Worm (Caenorhabditis elegans) whole organism, L4 larva: ENCODE measurements around the gene R08C7.1.

ENCODE experiments used
- D1046.2 ChIP-seq: fragments of 200-800 bp; sonication (Bioruptor generic); IDR thresholded peaks from 2 replicates; pipeline ENCODE4 v1.3.6; 2022; ENCODE audit warnings: missing genetic modification characterization, missing compliant biosample characterization
- F10B5.3 ChIP-seq: sonication (generic microtip); optimal IDR thresholded peaks from 2 replicates; lab custom pipeline; 2016; ENCODE audit warnings: mild to moderate bottlenecking, missing genetic modification characterization, missing compliant biosample characterization
- R02D3.7 ChIP-seq: fragments of 150-350 bp; sonication (generic microtip); optimal IDR thresholded peaks from 3 replicates; lab custom pipeline; 2014; ENCODE audit warnings: missing biosample characterization, missing genetic modification characterization
- T20F7.1 ChIP-seq: fragments of 200-800 bp; sonication (Bioruptor generic); optimal IDR thresholded peaks from 2 replicates; lab custom pipeline; 2018; ENCODE audit warnings: mild to moderate bottlenecking, missing genetic modification characterization, missing compliant biosample characterization
- T26A8.4 ChIP-seq: fragments of 200-800 bp; sonication (Bioruptor generic); IDR thresholded peaks from 2 replicates; pipeline ENCODE4 v1.3.6; 2022; ENCODE audit warnings: missing genetic modification characterization, missing compliant biosample characterization
- Y105C5A.15 ChIP-seq: fragments of 200-800 bp; sonication (Bioruptor generic); IDR thresholded peaks from 2 replicates; pipeline ENCODE4 v1.3.6; 2022; ENCODE audit warnings: missing genetic modification characterization, missing compliant biosample characterization
- Y48G9A.11 ChIP-seq: fragments of 200-800 bp; sonication (Bioruptor generic); IDR thresholded peaks from 2 replicates; pipeline ENCODE4 v1.3.6; 2022; ENCODE audit warnings: missing genetic modification reagents, missing genetic modification characterization, missing compliant biosample characterization
- Y75B8A.6 ChIP-seq: fragments of 200-800 bp; sonication (Bioruptor generic); IDR thresholded peaks from 2 replicates; pipeline ENCODE4 v1.3.6; 2022; ENCODE audit warnings: missing genetic modification reagents, missing genetic modification characterization, missing compliant biosample characterization
- ZK546.5 ChIP-seq, 2 experiments: sonication (generic microtip); optimal IDR thresholded peaks; 2 replicates each; lab custom pipeline; 2017; ENCODE audit warnings: missing biosample characterization in 2 of 2, missing genetic modification characterization in 2 of 2
- aha-1 ChIP-seq: fragments of 150-350 bp; peaks from one replicate; lab custom pipeline; 2014; ENCODE audit warnings: missing biosample characterization, missing genetic modification characterization
- aly-2 ChIP-seq: sonication (generic microtip); optimal IDR thresholded peaks from 2 replicates; lab custom pipeline; 2018; ENCODE audit warnings: missing biosample characterization, missing genetic modification characterization
- ceh-20 ChIP-seq: fragments of 200-800 bp; sonication (Bioruptor generic); IDR thresholded peaks from 2 replicates; pipeline ENCODE4 v1.3.6; 2022; ENCODE audit warnings: missing genetic modification reagents, missing genetic modification characterization, missing compliant biosample characterization
- ceh-44 ChIP-seq: fragments of 200-800 bp; sonication (Bioruptor generic); IDR thresholded peaks from 2 replicates; pipeline ENCODE4 v1.3.6; 2022; ENCODE audit warnings: missing genetic modification reagents, missing genetic modification characterization, missing compliant biosample characterization
- ctbp-1 ChIP-seq: fragments of 200-800 bp; sonication (Bioruptor generic); IDR thresholded peaks from 2 replicates; pipeline ENCODE4 v1.3.6; 2022; ENCODE audit warnings: missing genetic modification reagents, missing genetic modification characterization, missing compliant biosample characterization
- dmd-8 ChIP-seq: fragments of 200-800 bp; sonication (Bioruptor generic); IDR thresholded peaks from 2 replicates; pipeline ENCODE4 v1.3.6; 2022; ENCODE audit warnings: missing genetic modification characterization, missing compliant biosample characterization
- dpl-1 ChIP-seq: fragments of 150-350 bp; optimal IDR thresholded peaks from 2 replicates; lab custom pipeline; 2014; ENCODE audit warnings: missing biosample characterization, missing genetic modification reagents, missing genetic modification characterization
- duxl-1 ChIP-seq: sonication (generic microtip); optimal IDR thresholded peaks from 2 replicates; lab custom pipeline; 2016; ENCODE audit warnings: mild to moderate bottlenecking, missing genetic modification characterization, moderate library complexity, missing compliant biosample characterization; ENCODE audit not compliant: poor library complexity
- egl-43 ChIP-seq: fragments of 200-800 bp; sonication (Bioruptor generic); IDR thresholded peaks from 2 replicates; pipeline ENCODE4 v1.3.6; 2022; ENCODE audit warnings: missing genetic modification reagents, missing genetic modification characterization, missing compliant biosample characterization
- fos-1 ChIP-seq: fragments of 150-350 bp; optimal IDR thresholded peaks from 2 replicates; lab custom pipeline; 2014; ENCODE audit warnings: missing biosample characterization, missing genetic modification characterization
- gei-8 ChIP-seq: fragments of 200-800 bp; sonication (Bioruptor generic); optimal IDR thresholded peaks from 2 replicates; lab custom pipeline; 2018; ENCODE audit warnings: mild to moderate bottlenecking, missing genetic modification characterization, missing compliant biosample characterization
- hif-1 ChIP-seq, 2 experiments: sonication (generic microtip); optimal IDR thresholded peaks; 2 replicates each; lab custom pipeline; 2016 to 2017; ENCODE audit warnings: missing compliant biosample characterization in 2 of 2, missing genetic modification characterization in 2 of 2, missing genetic modification reagents in 2 of 2, missing genotype in 2 of 2, mild to moderate bottlenecking in 1 of 2
- lim-7 ChIP-seq: fragments of 200-800 bp; sonication (Bioruptor generic); IDR thresholded peaks from 2 replicates; pipeline ENCODE4 v1.3.6; 2022; ENCODE audit warnings: missing genetic modification characterization, missing compliant biosample characterization
- lin-13 ChIP-seq: fragments of 150-350 bp; optimal IDR thresholded peaks from 2 replicates; lab custom pipeline; 2014; ENCODE audit warnings: missing biosample characterization, missing genetic modification reagents, missing genetic modification characterization
- lin-15B ChIP-seq: fragments of 150-350 bp; sonication (generic microtip); optimal IDR thresholded peaks from 3 replicates; lab custom pipeline; 2014; ENCODE audit warnings: missing biosample characterization, missing genetic modification characterization
- lir-3 ChIP-seq: sonication (generic microtip); optimal IDR thresholded peaks from 2 replicates; lab custom pipeline; 2016; ENCODE audit warnings: mild to moderate bottlenecking, missing genetic modification characterization, missing compliant biosample characterization
- lsy-2 ChIP-seq, 2 experiments: fragments of 150-350 bp in 1 of 2; sonication (generic microtip) in 1 of 2; optimal IDR thresholded peaks; 2 replicates each; lab custom pipeline; 2014 to 2017; ENCODE audit warnings: missing biosample characterization in 2 of 2, missing genetic modification characterization in 2 of 2
- madf-5 ChIP-seq, 2 experiments: fragments of 200-800 bp; sonication (Bioruptor generic); IDR thresholded peaks; 2 replicates each; pipeline ENCODE4 v1.3.6; 2022; ENCODE audit warnings: missing compliant biosample characterization in 2 of 2, missing genetic modification characterization in 2 of 2
- mdl-1 ChIP-seq, 2 experiments: fragments of 150-350 bp in 1 of 2; sonication (generic microtip) in 1 of 2; optimal IDR thresholded peaks; 2 replicates each; lab custom pipeline; 2014 to 2017; ENCODE audit warnings: missing biosample characterization in 2 of 2, missing genetic modification characterization in 2 of 2
- mep-1 ChIP-seq: fragments of 150-350 bp; sonication (generic microtip); optimal IDR thresholded peaks from 3 replicates; lab custom pipeline; 2014; ENCODE audit warnings: missing biosample characterization, missing genetic modification characterization
- nhr-28 ChIP-seq: fragments of 150-350 bp; optimal IDR thresholded peaks from 2 replicates; lab custom pipeline; 2014; ENCODE audit warnings: missing biosample characterization, missing genetic modification characterization
- nhr-42 ChIP-seq: fragments of 200-800 bp; sonication (Bioruptor generic); IDR thresholded peaks from 2 replicates; pipeline ENCODE4 v1.3.6; 2022; ENCODE audit warnings: missing genetic modification characterization, missing compliant biosample characterization
- nhr-76 ChIP-seq: fragments of 150-350 bp; optimal IDR thresholded peaks from 2 replicates; lab custom pipeline; 2014; ENCODE audit warnings: missing biosample characterization, missing genetic modification characterization
- nhr-77 ChIP-seq: fragments of 150-350 bp; optimal IDR thresholded peaks from 2 replicates; lab custom pipeline; 2014; ENCODE audit warnings: missing biosample characterization, missing genetic modification characterization
- pqm-1 ChIP-seq: sonication (generic microtip); optimal IDR thresholded peaks from 2 replicates; lab custom pipeline; 2017; ENCODE audit warnings: missing biosample characterization, missing genetic modification characterization
- saeg-2 ChIP-seq: fragments of 200-800 bp; sonication (Bioruptor generic); IDR thresholded peaks from 2 replicates; pipeline ENCODE4 v1.3.6; 2022; ENCODE audit warnings: missing genetic modification reagents, missing genetic modification characterization, missing compliant biosample characterization
- skn-1 ChIP-seq: fragments of 150-350 bp; optimal IDR thresholded peaks from 2 replicates; lab custom pipeline; 2014; ENCODE audit warnings: missing biosample characterization, missing genetic modification characterization
- spr-1 ChIP-seq: sonication (generic microtip); optimal IDR thresholded peaks from 2 replicates; lab custom pipeline; 2016; ENCODE audit warnings: mild to moderate bottlenecking, missing genetic modification characterization, missing compliant biosample characterization
- spr-3 ChIP-seq: fragments of 200-800 bp; sonication (Bioruptor generic); optimal IDR thresholded peaks from 2 replicates; lab custom pipeline; 2018; ENCODE audit warnings: mild to moderate bottlenecking, missing genetic modification characterization, missing compliant biosample characterization
- tra-1 ChIP-seq: fragments of 200-800 bp; sonication (Bioruptor generic); IDR thresholded peaks from 2 replicates; pipeline ENCODE4 v1.3.6; 2022; ENCODE audit warnings: missing genetic modification reagents, missing genetic modification characterization, missing compliant biosample characterization
- unc-39 ChIP-seq: sonication (generic microtip); optimal IDR thresholded peaks from 2 replicates; lab custom pipeline; 2017; ENCODE audit warnings: missing biosample characterization, missing genetic modification characterization
- unc-62 ChIP-seq, 3 experiments: fragments of 150-350 bp in 1 of 3; sonication (generic microtip); optimal IDR thresholded peaks in 2 of 3; peaks in 1 of 3; 1 replicate in 1 of 3; 2 replicates in 2 of 3; lab custom pipeline; 2014 to 2017; ENCODE audit warnings: missing biosample characterization in 3 of 3, missing genetic modification characterization in 3 of 3, missing genetic modification reagents in 3 of 3, missing genotype in 1 of 3
- vab-7 ChIP-seq: fragments of 200-800 bp; sonication (Bioruptor generic); IDR thresholded peaks from 2 replicates; pipeline ENCODE4 v1.3.6; 2022; ENCODE audit warnings: missing genetic modification reagents, missing genetic modification characterization, missing compliant biosample characterization
- zfp-3 ChIP-seq: fragments of 200-800 bp; sonication (Bioruptor generic); conservative IDR thresholded peaks from 2 replicates; pipeline ENCODE4 v1.3.6; 2022; ENCODE audit warnings: missing genetic modification reagents, missing genetic modification characterization, missing compliant biosample characterization
- zip-11 ChIP-seq: fragments of 200-800 bp; sonication (Bioruptor generic); IDR thresholded peaks from 2 replicates; pipeline ENCODE4 v1.3.6; 2022; ENCODE audit warnings: missing genetic modification characterization, missing compliant biosample characterization
- ztf-7 ChIP-seq: fragments of 150-350 bp; optimal IDR thresholded peaks from 2 replicates; lab custom pipeline; 2014; ENCODE audit warnings: missing biosample characterization, missing genetic modification characterization

R08C7.1 gene

DNA sequence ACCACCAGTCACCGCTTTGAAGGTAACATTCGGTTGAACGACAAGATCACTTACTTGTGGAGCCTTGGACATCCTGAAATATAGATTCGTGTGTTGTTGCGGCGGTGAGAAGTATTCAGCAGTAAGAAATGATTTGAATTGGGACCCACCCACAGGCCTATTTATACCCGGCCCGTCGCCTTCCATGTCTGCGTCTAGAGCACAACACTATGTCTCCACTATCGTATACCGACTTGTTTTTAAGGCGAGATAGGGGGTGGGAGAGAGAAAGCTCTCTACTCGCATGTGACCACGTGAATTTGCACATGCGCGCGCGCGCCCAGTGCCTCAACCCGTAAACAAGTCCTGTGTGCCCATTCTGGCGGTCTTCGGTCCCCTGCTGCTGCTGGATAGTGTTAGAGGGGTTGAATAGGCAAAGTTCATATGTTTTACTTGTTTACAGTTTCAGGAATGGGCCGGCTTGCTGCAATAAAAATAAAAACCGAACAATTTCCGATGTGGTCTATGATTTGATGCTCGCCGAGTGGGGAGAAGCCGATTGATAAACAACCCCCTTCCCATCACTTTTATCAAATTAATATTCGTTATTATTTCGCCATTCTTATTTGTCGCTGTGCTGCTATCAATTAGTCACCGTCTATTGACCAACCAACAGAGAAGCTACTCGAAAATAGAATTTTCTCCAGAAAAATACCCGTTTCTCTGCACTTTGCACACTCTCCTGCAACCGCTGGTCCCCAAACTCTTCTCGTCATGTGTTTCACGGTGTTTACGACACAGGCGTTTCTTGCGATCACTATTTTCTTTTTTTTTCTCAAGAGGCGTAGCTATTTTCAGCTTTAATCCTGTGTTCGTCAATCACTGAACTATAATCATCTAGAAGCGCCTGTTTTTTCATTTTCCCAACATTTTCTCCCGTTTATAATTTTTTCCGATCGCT, 18.4 kb downstream of the R08C7.1 start (continued):
- TF ChIP-seq ceh-20 (peak; percentile 53), unc-39 (tag; lab: Kevin White, UChicago) (no peak), zip-11 (GFP tag; lab: Robert Waterston, UW) (no peak), pqm-1 (no peak), T20F7.1 (GFP tag; lab: Kevin White, UChicago) (no peak), lsy-2 (tag; optimal IDR thresholded peaks at IDR 0.05; lab: Kevin White, UChicago) (peak; percentile 60 to 67), R02D3.7 (tag; lab: Kevin White, UChicago) (no peak), gei-8 (no peak), ZK546.5 (tag; optimal IDR thresholded peaks at IDR 0.05; lab: Kevin White, UChicago) (no peak), hif-1 (tag; optimal IDR thresholded peaks at IDR 0.05; lab: Kevin White, UChicago) (peak; percentile 1 to 71), lir-3 (no peak), zfp-3 (GFP tag; lab: Robert Waterston, UW) (peak; percentile 65), lin-13 (GFP tag; lab: Kevin White, UChicago) (no peak), ztf-7 (tag; lab: Kevin White, UChicago) (no peak), Y75B8A.6 (GFP tag; lab: Robert Waterston, UW) (no peak), dmd-8 (GFP tag; lab: Robert Waterston, UW) (no peak), ceh-44 (GFP tag; lab: Robert Waterston, UW) (no peak), nhr-42 (0 out of 2 replicates have a peak, but pooled peaks have one; percentile 14), skn-1 (tag; lab: Kevin White, UChicago) (no peak), spr-1 (tag; lab: Kevin White, UChicago) (no peak), aha-1 (peak; percentile 96), egl-43 (GFP tag; lab: Robert Waterston, UW) (no peak), saeg-2 (GFP tag; lab: Robert Waterston, UW) (no peak), D1046.2 (no peak), fos-1 (tag; lab: Kevin White, UChicago) (no peak), madf-5 (GFP tag; IDR thresholded peaks at IDR 0.05; lab: Robert Waterston, UW) (0 out of 4 replicates have a peak, but pooled peaks of 1 of the 2 experiments have one; percentile 35), Y48G9A.11 (GFP tag; lab: Robert Waterston, UW) (no peak), nhr-28 (peak; percentile 13), spr-3 (GFP tag; lab: Kevin White, UChicago) (peak; percentile 42), unc-62 (GFP tag; optimal IDR thresholded peaks at IDR 0.05 in 1 of 2; lab: Kevin White, UChicago) (peak in 1 of 2 experiments; percentile 67), unc-62 (tag; optimal IDR thresholded peaks at IDR 0.05; lab: Kevin White, UChicago) (no peak), aly-2 (tag; lab: Kevin White, UChicago) (no peak), ctbp-1 (GFP tag; lab: Robert Waterston, UW) (no peak; the same call in none of the 2 replicates), T26A8.4 (GFP tag; lab: Robert Waterston, UW) (peak; percentile 58; the same call in 1 of the 2 replicates), lin-15B (tag; lab: Kevin White, UChicago) (no peak), nhr-76 (tag; lab: Kevin White, UChicago) (no peak)

DNA sequence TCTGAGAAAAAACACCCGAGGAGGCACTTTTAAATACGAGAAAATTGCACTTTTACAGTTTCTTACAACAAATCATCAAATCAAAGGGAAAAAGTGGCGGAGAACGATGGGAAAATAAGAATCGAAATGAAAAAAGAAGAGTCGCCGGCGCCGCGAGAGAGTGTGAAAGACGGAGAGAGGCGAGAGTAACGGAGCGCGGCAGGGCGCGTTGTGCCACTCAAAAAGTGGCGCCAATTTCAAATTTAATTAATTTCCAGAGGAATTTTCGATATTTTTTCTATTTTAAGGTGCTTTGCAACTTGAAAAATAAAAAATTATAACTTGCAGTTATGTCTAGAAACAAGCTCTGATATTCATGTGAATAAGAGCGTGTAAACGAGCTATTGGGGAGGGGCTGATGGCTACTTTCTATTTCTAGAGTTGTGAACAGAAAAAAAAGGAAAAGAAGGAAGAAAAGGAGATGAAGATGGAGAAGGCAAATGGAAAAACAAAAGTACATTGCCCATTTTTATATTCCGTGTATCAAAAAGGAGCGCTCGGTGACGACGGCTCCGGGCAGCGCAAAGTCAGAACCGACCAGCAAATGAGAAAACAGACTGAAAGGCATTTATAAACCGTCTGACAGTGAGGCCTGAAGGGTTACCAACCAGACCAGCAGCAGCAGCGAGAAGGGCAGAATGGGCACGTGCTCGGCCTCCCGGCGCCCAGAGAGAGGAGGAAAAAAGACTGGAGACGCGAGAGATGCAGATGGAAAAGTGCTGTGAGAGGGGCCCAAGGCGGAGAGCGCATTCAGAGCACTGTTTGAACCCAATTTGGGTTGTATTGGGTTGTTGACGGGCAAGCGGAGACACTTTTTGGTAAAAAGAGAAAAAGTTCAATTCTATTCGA, 19.5 kb downstream of the R08C7.1 start:
- peak; percentile 59; the same call in 1 of the 2 replicates for TF ChIP-seq egl-43 (GFP tag; lab: Robert Waterston, UW)
- TF ChIP-seq nhr-77 (tag; lab: Kevin White, UChicago) = peak; percentile 51
- TF ChIP-seq ctbp-1 (GFP tag; lab: Robert Waterston, UW) = peak; percentile 35; the same call in 1 of the 2 replicates
- peak; percentile 14 for TF ChIP-seq mep-1 (tag; lab: Kevin White, UChicago)
- no peak for TF ChIP-seq fos-1 (tag; lab: Kevin White, UChicago)
- peak; percentile 59; the same call in 1 of the 2 replicates for TF ChIP-seq Y105C5A.15 (GFP tag; lab: Robert Waterston, UW)
- TF ChIP-seq lim-7 (GFP tag; lab: Robert Waterston, UW) = peak; percentile 45; the same call in 1 of the 2 replicates
- TF ChIP-seq dpl-1 = peak; percentile 56
- no peak for TF ChIP-seq vab-7 (GFP tag; lab: Robert Waterston, UW)
- TF ChIP-seq mdl-1 (tag; optimal IDR thresholded peaks at IDR 0.05; lab: Kevin White, UChicago) = peak; percentile 71 to 92
- TF ChIP-seq madf-5 (GFP tag; IDR thresholded peaks at IDR 0.05; lab: Robert Waterston, UW) = 0 out of 4 replicates have a peak, but pooled peaks of 1 of the 2 experiments have one; percentile 5
- 0 out of 2 replicates have a peak, but pooled peaks have one; percentile 39 for TF ChIP-seq tra-1 (GFP tag; lab: Robert Waterston, UW)
- TF ChIP-seq unc-62 (GFP tag; optimal IDR thresholded peaks at IDR 0.05 in 1 of 2; lab: Kevin White, UChicago) = peak in 1 of 2 experiments; percentile 97
- no peak for TF ChIP-seq unc-62 (tag; optimal IDR thresholded peaks at IDR 0.05; lab: Kevin White, UChicago)
- TF ChIP-seq zfp-3 (GFP tag; lab: Robert Waterston, UW) = no peak
- TF ChIP-seq F10B5.3 (tag; lab: Kevin White, UChicago) = no peak
- no peak for TF ChIP-seq duxl-1 (tag; lab: Kevin White, UChicago)
- peak; percentile 99 for TF ChIP-seq aha-1
